Worm (Caenorhabditis elegans) whole organism, L2 larva: Measurements from ENCODE around the gene clec-179.

ENCODE experiments used
- elt-3 ChIP-seq: sonication (generic microtip); optimal IDR thresholded peaks from 2 replicates; lab custom pipeline; 2017; ENCODE audit warnings: missing biosample characterization, missing genetic modification characterization
- lsy-2 ChIP-seq, 2 experiments: fragments of 150-350 bp in 1 of 2; sonication (generic microtip) in 1 of 2; optimal IDR thresholded peaks; 2 replicates each; lab custom pipeline; 2014 to 2017; ENCODE audit warnings: missing biosample characterization in 2 of 2, missing genetic modification characterization in 2 of 2
- unc-39 ChIP-seq: fragments of 150-350 bp; optimal IDR thresholded peaks from 2 replicates; lab custom pipeline; 2014; ENCODE audit warnings: missing biosample characterization, missing genetic modification characterization

DNA sequence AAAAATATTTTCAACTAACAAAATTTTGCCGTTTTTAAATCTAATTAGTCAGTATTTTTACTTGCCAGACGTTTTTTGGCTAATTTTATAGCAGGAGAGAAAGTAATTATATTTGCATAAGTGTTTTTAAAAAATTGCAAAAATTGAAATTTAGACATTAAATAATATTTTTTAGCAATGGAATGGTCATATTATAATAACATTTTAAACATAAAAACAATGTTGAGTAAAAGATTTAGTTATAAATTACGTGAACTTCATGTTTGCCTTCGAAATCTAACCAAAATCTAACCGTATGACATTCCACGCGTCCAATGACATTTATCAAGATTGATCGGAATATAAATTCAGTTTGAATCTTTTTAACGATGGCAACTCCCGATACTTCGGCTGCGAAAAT, 30.1 kb downstream of the clec-179 start, which contains the start of gene C34D4.2:
- TF ChIP-seq elt-3 (tag; lab: Kevin White, UChicago), result no peak
- TF ChIP-seq unc-39 (tag; lab: Kevin White, UChicago), result no peak
- TF ChIP-seq lsy-2 (tag; optimal IDR thresholded peaks at IDR 0.05; lab: Kevin White, UChicago), result no peak
